Fruit fly (Drosophila melanogaster) whole organism, embryonic: ENCODE data around the gene Amun.

Experiments used
- C15 ChIP-seq: fragments of 200-800 bp; sonication (Bioruptor generic); IDR thresholded peaks from 3 replicates; pipeline ENCODE4 v1.3.6; 2022; ENCODE audit warnings: missing biosample characterization, missing genetic modification characterization
- CG10267 ChIP-seq: fragments of 200-800 bp; sonication (Bioruptor generic); optimal IDR thresholded peaks from 2 replicates; lab custom pipeline; 2018; ENCODE audit warnings: missing biosample characterization, mild to moderate bottlenecking, missing genetic modification characterization, moderate library complexity
- CG10959 ChIP-seq: fragments of 200-800 bp; sonication (Bioruptor generic); IDR thresholded peaks from 2 replicates; pipeline ENCODE4 v1.3.6; 2022; ENCODE audit warnings: missing biosample characterization, missing genetic modification characterization
- CG12155 ChIP-seq: fragments of 200-800 bp; sonication (Bioruptor generic); optimal IDR thresholded peaks from 3 replicates; lab custom pipeline; 2016; ENCODE audit warnings: missing biosample characterization, missing genetic modification characterization
- CG12391 ChIP-seq: fragments of 200-800 bp; sonication (Bioruptor generic); optimal IDR thresholded peaks from 3 replicates; lab custom pipeline; 2018; ENCODE audit warnings: missing biosample characterization, mild to moderate bottlenecking, missing genetic modification characterization, moderate library complexity
- CG13287 ChIP-seq: fragments of 200-800 bp; sonication (Bioruptor generic); IDR thresholded peaks from 2 replicates; pipeline ENCODE4 v1.3.6; 2022; ENCODE audit warnings: missing biosample characterization, missing genetic modification characterization; ENCODE audit not compliant: partially characterized antibody
- CG14441 ChIP-seq: fragments of 200-800 bp; sonication (Bioruptor generic); IDR thresholded peaks from 2 replicates; pipeline ENCODE4 v1.3.6; 2022; ENCODE audit warnings: missing biosample characterization, missing genetic modification characterization
- CG14860 ChIP-seq: fragments of 200-800 bp; sonication (Bioruptor generic); IDR thresholded peaks from 3 replicates; pipeline ENCODE4 v1.3.6; 2022; ENCODE audit warnings: missing biosample characterization, missing genetic modification characterization; ENCODE audit not compliant: partially characterized antibody
- CG1529 ChIP-seq: fragments of 200-800 bp; sonication (Bioruptor generic); optimal IDR thresholded peaks from 3 replicates; lab custom pipeline; 2018; ENCODE audit warnings: missing biosample characterization, missing genetic modification characterization
- CG15601 ChIP-seq: fragments of 200-800 bp; sonication (Bioruptor generic); optimal IDR thresholded peaks from 3 replicates; lab custom pipeline; 2019; ENCODE audit warnings: missing biosample characterization, mild to moderate bottlenecking, missing genetic modification characterization, moderate library complexity
- CG15696 ChIP-seq: fragments of 200-800 bp; sonication (Bioruptor generic); optimal IDR thresholded peaks from 2 replicates; lab custom pipeline; 2019; ENCODE audit warnings: missing biosample characterization, mild to moderate bottlenecking, missing genetic modification characterization, moderate library complexity
- CG1647 ChIP-seq: fragments of 200-800 bp; sonication (Bioruptor generic); optimal IDR thresholded peaks from 3 replicates; lab custom pipeline; 2016; ENCODE audit warnings: missing biosample characterization, missing genetic modification characterization
- CG16863 ChIP-seq: fragments of 200-800 bp; sonication (Bioruptor generic); optimal IDR thresholded peaks from 3 replicates; lab custom pipeline; 2016; ENCODE audit warnings: missing biosample characterization, missing genetic modification characterization
- CG17328 ChIP-seq: fragments of 200-800 bp; sonication (Bioruptor generic); IDR thresholded peaks from 2 replicates; pipeline ENCODE4 v1.3.6; 2022; ENCODE audit warnings: missing biosample characterization, missing genetic modification characterization
- CG18764 ChIP-seq: fragments of 200-800 bp; sonication (Bioruptor generic); optimal IDR thresholded peaks from 3 replicates; lab custom pipeline; 2016; ENCODE audit warnings: missing biosample characterization, missing genetic modification characterization
- CG2129 ChIP-seq: fragments of 200-800 bp; sonication (Bioruptor generic); IDR thresholded peaks from 2 replicates; pipeline ENCODE4 v1.3.6; 2022; ENCODE audit warnings: missing biosample characterization, missing genetic modification characterization; ENCODE audit not compliant: partially characterized antibody
- CG30403 ChIP-seq: fragments of 200-800 bp; sonication (Bioruptor generic); optimal IDR thresholded peaks from 3 replicates; lab custom pipeline; 2016; ENCODE audit warnings: missing biosample characterization, missing genetic modification characterization
- CG30431 ChIP-seq: fragments of 200-800 bp; sonication (Bioruptor generic); optimal IDR thresholded peaks from 2 replicates; lab custom pipeline; 2017; ENCODE audit warnings: missing biosample characterization, missing genetic modification characterization
- CG4730 ChIP-seq: fragments of 200-800 bp; sonication (Bioruptor generic); IDR thresholded peaks from 2 replicates; pipeline ENCODE4 v1.3.6; 2022; ENCODE audit warnings: missing biosample characterization, missing genetic modification characterization
- CG6272 ChIP-seq: fragments of 200-800 bp; sonication (Bioruptor generic); IDR thresholded peaks from 2 replicates; pipeline ENCODE4 v1.3.6; 2022; ENCODE audit warnings: missing biosample characterization, missing genetic modification characterization
- CG6791 ChIP-seq: fragments of 200-800 bp; sonication (Bioruptor generic); IDR thresholded peaks from 3 replicates; pipeline ENCODE4 v1.3.6; 2022; ENCODE audit warnings: missing biosample characterization, missing genetic modification characterization; ENCODE audit not compliant: partially characterized antibody
- CG8388 ChIP-seq: fragments of 200-800 bp; sonication (Bioruptor generic); optimal IDR thresholded peaks from 2 replicates; lab custom pipeline; 2019; ENCODE audit warnings: missing biosample characterization, mild to moderate bottlenecking, missing genetic modification characterization, moderate library complexity
- Dip3 ChIP-seq: fragments of 200-800 bp; sonication (Bioruptor generic); optimal IDR thresholded peaks from 3 replicates; lab custom pipeline; 2016; ENCODE audit warnings: missing biosample characterization, missing genetic modification characterization
- Dp ChIP-seq: fragments of 200-800 bp; sonication (Bioruptor generic); optimal IDR thresholded peaks from 2 replicates; lab custom pipeline; 2018; ENCODE audit warnings: missing biosample characterization, mild to moderate bottlenecking, missing genetic modification characterization, moderate library complexity
- E2f1 ChIP-seq: fragments of 200-800 bp; sonication (Bioruptor generic); IDR thresholded peaks from 2 replicates; pipeline ENCODE4 v1.3.6; 2022; ENCODE audit warnings: missing biosample characterization, missing genetic modification characterization
- HLH4C ChIP-seq: fragments of 200-800 bp; sonication (Bioruptor generic); IDR thresholded peaks from 3 replicates; pipeline ENCODE4 v1.3.6; 2022; ENCODE audit warnings: missing biosample characterization, missing genetic modification characterization; ENCODE audit not compliant: partially characterized antibody
- HLHmδ ChIP-seq: fragments of 200-800 bp; sonication (Bioruptor generic); optimal IDR thresholded peaks from 2 replicates; lab custom pipeline; 2018; ENCODE audit warnings: missing biosample characterization, mild to moderate bottlenecking, missing genetic modification characterization, moderate library complexity
- Hmx ChIP-seq: fragments of 200-800 bp; sonication (Bioruptor generic); optimal IDR thresholded peaks from 2 replicates; lab custom pipeline; 2016; ENCODE audit warnings: missing biosample characterization, missing genetic modification characterization
- Hr51 ChIP-seq, 2 experiments: fragments of 200-800 bp; sonication (Bioruptor generic); optimal IDR thresholded peaks; 2 replicates in 1 of 2; 3 replicates in 1 of 2; lab custom pipeline; 2016 to 2018; ENCODE audit warnings: missing biosample characterization in 2 of 2, missing genetic modification characterization in 2 of 2, mild to moderate bottlenecking in 1 of 2, moderate library complexity in 1 of 2
- MBD-R2 ChIP-seq: fragments of 200-800 bp; sonication (Bioruptor generic); IDR thresholded peaks from 2 replicates; pipeline ENCODE4 v1.3.6; 2022; ENCODE audit warnings: missing biosample characterization, missing genetic modification characterization
- Oli ChIP-seq: fragments of 200-800 bp; sonication (Bioruptor generic); optimal IDR thresholded peaks from 2 replicates; lab custom pipeline; 2018; ENCODE audit warnings: missing biosample characterization, mild to moderate bottlenecking, missing genetic modification characterization, moderate library complexity
- Pdp1 ChIP-seq, 2 experiments: fragments of 200-800 bp; sonication (Bioruptor generic); optimal IDR thresholded peaks; 3 replicates each; lab custom pipeline; 2016; ENCODE audit warnings: missing biosample characterization in 2 of 2, missing genetic modification characterization in 2 of 2, mild to moderate bottlenecking in 1 of 2, moderate library complexity in 1 of 2
- Sin3A ChIP-seq: fragments of >200 bp; optimal IDR thresholded peaks from 2 replicates; lab custom pipeline; 2018
- Six4 ChIP-seq: fragments of 200-800 bp; sonication (Bioruptor generic); optimal IDR thresholded peaks from 2 replicates; lab custom pipeline; 2016; ENCODE audit warnings: missing biosample characterization, missing genetic modification characterization
- Xrp1 ChIP-seq: fragments of 200-800 bp; sonication (Bioruptor generic); IDR thresholded peaks from 2 replicates; pipeline ENCODE4 v1.3.6; 2022; ENCODE audit warnings: missing biosample characterization, missing genetic modification characterization
- crp ChIP-seq, 2 experiments: fragments of 200-800 bp; sonication (Bioruptor generic); optimal IDR thresholded peaks; 2 replicates in 1 of 2; 3 replicates in 1 of 2; lab custom pipeline; 2017; ENCODE audit warnings: missing biosample characterization in 2 of 2, missing genetic modification characterization in 2 of 2, mild to moderate bottlenecking in 1 of 2, moderate library complexity in 1 of 2
- dmrt11E ChIP-seq: fragments of 200-800 bp; sonication (Bioruptor generic); optimal IDR thresholded peaks from 3 replicates; lab custom pipeline; 2018; ENCODE audit warnings: missing biosample characterization, mild to moderate bottlenecking, missing genetic modification characterization, moderate library complexity
- dmrt99B ChIP-seq: fragments of 200-800 bp; sonication (Bioruptor generic); optimal IDR thresholded peaks from 2 replicates; lab custom pipeline; 2018; ENCODE audit warnings: missing biosample characterization, mild to moderate bottlenecking, missing genetic modification characterization, moderate library complexity
- ewg ChIP-seq: fragments of 200-800 bp; sonication (Bioruptor generic); optimal IDR thresholded peaks from 3 replicates; lab custom pipeline; 2017; ENCODE audit warnings: mild to moderate bottlenecking, missing biosample characterization, missing genetic modification reagents, missing genetic modification characterization
- gem ChIP-seq: fragments of 200-800 bp; sonication (Bioruptor generic); optimal IDR thresholded peaks from 2 replicates; lab custom pipeline; 2019; ENCODE audit warnings: missing biosample characterization, mild to moderate bottlenecking, missing genetic modification characterization, moderate library complexity
- gsb-n ChIP-seq: fragments of 200-800 bp; sonication (Bioruptor generic); optimal IDR thresholded peaks from 3 replicates; lab custom pipeline; 2018; ENCODE audit warnings: missing biosample characterization, mild to moderate bottlenecking, missing genetic modification characterization
- kah ChIP-seq: fragments of 200-800 bp; sonication (Bioruptor generic); optimal IDR thresholded peaks from 2 replicates; lab custom pipeline; 2018; ENCODE audit warnings: missing biosample characterization, mild to moderate bottlenecking, missing genetic modification characterization
- luna ChIP-seq: fragments of 200-800 bp; sonication (Bioruptor generic); optimal IDR thresholded peaks from 2 replicates; lab custom pipeline; 2016; ENCODE audit warnings: missing biosample characterization, missing genetic modification characterization
- mam ChIP-seq: fragments of 200-800 bp; sonication (Bioruptor generic); optimal IDR thresholded peaks from 3 replicates; lab custom pipeline; 2016; ENCODE audit warnings: missing biosample characterization, missing genetic modification characterization
- prd ChIP-seq, 3 experiments: fragments of >200 bp in 2 of 3; fragments of 200-800 bp in 1 of 3; sonication (Bioruptor generic) in 1 of 3; optimal IDR thresholded peaks in 2 of 3; IDR thresholded peaks in 1 of 3; 2 replicates in 2 of 3; 3 replicates in 1 of 3; pipeline versions ENCODE4 v1.3.6 to Lab custom; 2017 to 2022; ENCODE audit warnings: missing biosample characterization in 1 of 3, missing genetic modification characterization in 1 of 3
- pzg ChIP-seq: fragments of 200-800 bp; sonication (Bioruptor generic); optimal IDR thresholded peaks from 3 replicates; lab custom pipeline; 2018; ENCODE audit warnings: missing biosample characterization, mild to moderate bottlenecking, missing genetic modification characterization, moderate library complexity
- row ChIP-seq: fragments of 200-800 bp; sonication (Bioruptor generic); IDR thresholded peaks from 3 replicates; pipeline ENCODE4 v1.3.6; 2022; ENCODE audit warnings: missing biosample characterization, missing genetic modification characterization
- run ChIP-seq: fragments of 200-800 bp; sonication (Bioruptor generic); optimal IDR thresholded peaks from 3 replicates; lab custom pipeline; 2018; ENCODE audit warnings: missing biosample characterization, mild to moderate bottlenecking, missing genetic modification characterization
- stc ChIP-seq: fragments of 200-800 bp; sonication (Bioruptor generic); IDR thresholded peaks from 2 replicates; pipeline ENCODE4 v1.3.6; 2022; ENCODE audit warnings: missing biosample characterization, missing genetic modification characterization

Gene Amun

dm6 chrX:11720138-11720537 lies 4.8 kb upstream of the Amun start, which contains the start of gene Tango10 (continued):
- peak; percentile 59 for TF ChIP-seq CG2129
- peak; percentile 78 for TF ChIP-seq row (GFP tag; lab: Robert Waterston, UW)
- TF ChIP-seq crp (GFP tag; optimal IDR thresholded peaks at IDR 0.05; lab: Kevin White, UChicago), result peak in 1 of 2 experiments; percentile 61
- peak in 1 of 2 experiments; percentile 44 for TF ChIP-seq Hr51 (GFP tag; optimal IDR thresholded peaks at IDR 0.05; lab: Kevin White, UChicago)
- TF ChIP-seq CG4730 (GFP tag; lab: Robert Waterston, UW), result no peak
- TF ChIP-seq dmrt11E (tag; lab: Kevin White, UChicago), result peak; percentile 60
- TF ChIP-seq dmrt99B (tag; lab: Kevin White, UChicago), result no peak
- peak; percentile 83 for TF ChIP-seq HLH4C (GFP tag; lab: Robert Waterston, UW)
- no peak for TF ChIP-seq Oli (tag; lab: Kevin White, UChicago)
- TF ChIP-seq CG17328 (GFP tag; lab: Robert Waterston, UW), result no peak; the same call in 1 of the 2 replicates
- peak; percentile 72 for TF ChIP-seq pzg (GFP tag; lab: Kevin White, UChicago)
- TF ChIP-seq CG8388 (GFP tag; lab: Kevin White, UChicago), result no peak
- TF ChIP-seq CG10267 (tag; lab: Kevin White, UChicago), result peak; percentile 51
- TF ChIP-seq CG10959 (GFP tag; lab: Robert Waterston, UW), result 0 out of 2 replicates have a peak, but pooled peaks have one; percentile 43
- TF ChIP-seq CG15696 (tag; lab: Kevin White, UChicago), result peak; percentile 70
- TF ChIP-seq Dip3 (GFP tag; lab: Kevin White, UChicago), result peak; percentile 36
- peak; percentile 62 for TF ChIP-seq mam (GFP tag; lab: Kevin White, UChicago)
- TF ChIP-seq CG30403 (GFP tag; lab: Kevin White, UChicago), result peak; percentile 65
- no peak for TF ChIP-seq kah (GFP tag; lab: Kevin White, UChicago)
- no peak for TF ChIP-seq stc (GFP tag; lab: Robert Waterston, UW)
- peak; percentile 61 for TF ChIP-seq CG6272 (GFP tag; lab: Robert Waterston, UW)
- peak; percentile 88 for TF ChIP-seq CG13287 (GFP tag; lab: Robert Waterston, UW)
- no peak for TF ChIP-seq run (tag; lab: Kevin White, UChicago)
- no peak for TF ChIP-seq HLHmδ
- TF ChIP-seq CG1529 (GFP tag; lab: Kevin White, UChicago), result no peak
- TF ChIP-seq Six4, result no peak
- no peak for TF ChIP-seq CG30431
- TF ChIP-seq gem (tag; lab: Kevin White, UChicago), result peak; percentile 76
- TF ChIP-seq MBD-R2 (GFP tag; lab: Robert Waterston, UW), result peak; percentile 81
- TF ChIP-seq CG12391 (tag; lab: Kevin White, UChicago), result peak; percentile 60
- TF ChIP-seq Hmx (GFP tag; lab: Kevin White, UChicago), result peak; percentile 17
- TF ChIP-seq prd (optimal IDR thresholded peaks at IDR 0.05; lab: Kevin White, UChicago), result no peak
- peak; percentile 71 for TF ChIP-seq prd (GFP tag; IDR thresholded peaks at IDR 0.05; lab: Robert Waterston, UW)
- TF ChIP-seq CG14860, result peak; percentile 71; the same call in 2 of the 3 replicates
- TF ChIP-seq luna, result no peak
- peak; percentile 34; the same call in 1 of the 2 replicates for TF ChIP-seq CG14441 (GFP tag; lab: Robert Waterston, UW)
- peak; percentile 96 for TF ChIP-seq CG18764
- peak; percentile 42 for TF ChIP-seq ewg (GFP tag; lab: Kevin White, UChicago)
- 0 out of 3 replicates have a peak, but pooled peaks have one; percentile 18 for TF ChIP-seq C15
- TF ChIP-seq E2f1 (GFP tag; lab: Robert Waterston, UW), result peak; percentile 56
- TF ChIP-seq Sin3A (lab: Kevin White, UChicago), result peak; percentile 64
- peak; percentile 70; the same call in 2 of the 3 replicates for TF ChIP-seq CG6791 (GFP tag; lab: Robert Waterston, UW)
- TF ChIP-seq gsb-n (tag; lab: Kevin White, UChicago), result no peak
- TF ChIP-seq Xrp1, result peak; percentile 56; the same call in 1 of the 2 replicates
- TF ChIP-seq CG15601, result peak; percentile 42
- peak; percentile 87 for TF ChIP-seq Dp
- TF ChIP-seq CG16863 (GFP tag; lab: Kevin White, UChicago), result no peak
- peak; percentile 46 for TF ChIP-seq CG1647
- peak; percentile 68 for TF ChIP-seq CG12155
- TF ChIP-seq Pdp1 (GFP tag; optimal IDR thresholded peaks at IDR 0.05; lab: Kevin White, UChicago), result peak; percentile 35 to 55
